Worm (Caenorhabditis elegans) whole organism, mixed stage, embryonic: ENCODE measurements around the gene srv-13.
A peak's percentile ranks its signal among the peaks of the same experiment; 100 is the strongest.

Experiments used
- bed-3 ChIP-seq: fragments of 200-800 bp; sonication (Bioruptor generic); optimal IDR thresholded peaks from 3 replicates; lab custom pipeline; 2018; ENCODE audit warnings: mild to moderate bottlenecking, missing genetic modification characterization, moderate library complexity, missing compliant biosample characterization
- blmp-1 ChIP-seq: fragments of 150-350 bp; optimal IDR thresholded peaks from 2 replicates; lab custom pipeline; 2014; ENCODE audit warnings: missing biosample characterization, missing genetic modification characterization
- ceh-83 ChIP-seq: fragments of 200-800 bp; sonication (Bioruptor generic); optimal IDR thresholded peaks from 2 replicates; lab custom pipeline; 2018; ENCODE audit warnings: mild to moderate bottlenecking, missing genetic modification characterization, missing compliant biosample characterization
- ces-1 ChIP-seq: fragments of 150-350 bp; optimal IDR thresholded peaks from 2 replicates; lab custom pipeline; 2014; ENCODE audit warnings: missing biosample characterization, missing genetic modification reagents, missing genetic modification characterization
- cnd-1 ChIP-seq: fragments of 200-800 bp; sonication (Bioruptor generic); optimal IDR thresholded peaks from 2 replicates; lab custom pipeline; 2018; ENCODE audit warnings: mild to moderate bottlenecking, missing genetic modification characterization, missing compliant biosample characterization
- elt-3 ChIP-seq: fragments of 150-350 bp; optimal IDR thresholded peaks from 2 replicates; lab custom pipeline; 2014; ENCODE audit warnings: missing biosample characterization, missing genetic modification characterization
- flh-1 ChIP-seq: fragments of 200-800 bp; sonication (Bioruptor generic); optimal IDR thresholded peaks from 2 replicates; lab custom pipeline; 2018; ENCODE audit warnings: mild to moderate bottlenecking, missing genetic modification characterization, moderate library complexity, missing compliant biosample characterization
- ham-2 ChIP-seq: fragments of 200-800 bp; sonication (Bioruptor generic); optimal IDR thresholded peaks from 2 replicates; lab custom pipeline; 2018; ENCODE audit warnings: mild to moderate bottlenecking, missing genetic modification characterization, missing compliant biosample characterization
- hlh-1 ChIP-seq: fragments of 150-350 bp; optimal IDR thresholded peaks from 2 replicates; lab custom pipeline; 2014; ENCODE audit warnings: missing biosample characterization, missing genetic modification reagents, missing genetic modification characterization
- lin-13 ChIP-seq: fragments of 150-350 bp; optimal IDR thresholded peaks from 2 replicates; lab custom pipeline; 2014; ENCODE audit warnings: missing biosample characterization, missing genetic modification characterization
- lin-32 ChIP-seq: fragments of 200-800 bp; sonication (Bioruptor generic); optimal IDR thresholded peaks from 2 replicates; lab custom pipeline; 2018; ENCODE audit warnings: mild to moderate bottlenecking, missing genetic modification characterization, missing compliant biosample characterization
- lsy-2 ChIP-seq: fragments of 150-350 bp; optimal IDR thresholded peaks from 2 replicates; lab custom pipeline; 2014; ENCODE audit warnings: missing biosample characterization, missing genetic modification characterization
- nhr-2 ChIP-seq: fragments of 150-350 bp; optimal IDR thresholded peaks from 2 replicates; lab custom pipeline; 2014; ENCODE audit warnings: missing biosample characterization, missing genetic modification characterization
- nhr-237 ChIP-seq: fragments of 150-350 bp; optimal IDR thresholded peaks from 2 replicates; lab custom pipeline; 2014; ENCODE audit warnings: missing biosample characterization, missing genetic modification characterization
- pha-4 ChIP-seq: fragments of 150-350 bp; optimal IDR thresholded peaks from 2 replicates; lab custom pipeline; 2018; ENCODE audit warnings: missing biosample characterization, missing genetic modification reagents, missing genetic modification characterization
- sem-2 ChIP-seq: fragments of 200-800 bp; sonication (Bioruptor generic); optimal IDR thresholded peaks from 2 replicates; lab custom pipeline; 2018; ENCODE audit warnings: mild to moderate bottlenecking, missing genetic modification characterization, missing compliant biosample characterization
- snpc-4 ChIP-seq: fragments of 150-350 bp; optimal IDR thresholded peaks from 2 replicates; lab custom pipeline; 2014; ENCODE audit warnings: missing biosample characterization, missing genetic modification characterization
- unc-120 ChIP-seq: sonication (generic microtip); optimal IDR thresholded peaks from 2 replicates; lab custom pipeline; 2017; ENCODE audit warnings: missing genetic modification characterization, missing compliant biosample characterization; ENCODE audit not compliant: poor library complexity, severe bottlenecking
- unc-39 ChIP-seq: fragments of 150-350 bp; optimal IDR thresholded peaks from 2 replicates; lab custom pipeline; 2014; ENCODE audit warnings: missing biosample characterization, missing genetic modification characterization
- zip-8 ChIP-seq: fragments of 150-350 bp; optimal IDR thresholded peaks from 2 replicates; lab custom pipeline; 2014; ENCODE audit warnings: missing biosample characterization, missing genetic modification characterization
- ztf-11 ChIP-seq: fragments of 150-350 bp; optimal IDR thresholded peaks from 2 replicates; lab custom pipeline; 2014; ENCODE audit warnings: missing biosample characterization, missing genetic modification characterization

The srv-13 gene

DNA sequence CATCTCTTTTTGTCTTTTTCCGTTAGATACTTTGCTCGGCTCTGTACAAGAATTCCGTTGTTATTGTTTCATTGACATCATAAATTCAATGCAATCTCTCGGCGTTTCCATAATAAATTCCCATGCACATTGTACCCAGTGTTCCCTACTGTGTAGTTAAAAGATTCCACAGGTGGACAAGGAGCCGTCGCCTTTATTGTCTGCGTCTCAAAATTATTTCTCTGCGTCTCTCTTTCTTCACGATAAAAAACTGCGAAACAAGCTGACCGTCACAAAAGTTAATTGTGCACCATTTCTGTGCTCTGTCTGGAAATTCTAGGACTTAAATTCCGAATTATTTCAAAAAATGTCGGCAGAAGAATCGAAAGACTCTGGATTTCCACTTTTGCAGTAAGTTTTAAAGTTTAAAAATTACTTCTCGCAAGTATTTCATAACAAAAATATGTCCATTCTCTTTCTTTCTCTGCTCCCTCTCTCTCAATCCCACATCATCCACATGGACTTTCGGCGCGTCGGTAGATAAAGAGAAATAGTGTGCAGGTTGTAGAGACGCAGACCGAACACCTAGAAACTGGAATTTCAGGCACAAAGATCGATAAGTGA is 37.1 kb downstream of the srv-13 start:
- TF ChIP-seq bed-3 (GFP tag; lab: Kevin White, UChicago) (no peak), cnd-1 (tag; lab: Kevin White, UChicago) (no peak), lin-32 (no peak), sem-2 (GFP tag; lab: Kevin White, UChicago) (no peak), ceh-83 (GFP tag; lab: Kevin White, UChicago) (peak; percentile 54), zip-8 (tag; lab: Kevin White, UChicago) (no peak), hlh-1 (tag; lab: Kevin White, UChicago) (no peak)

DNA sequence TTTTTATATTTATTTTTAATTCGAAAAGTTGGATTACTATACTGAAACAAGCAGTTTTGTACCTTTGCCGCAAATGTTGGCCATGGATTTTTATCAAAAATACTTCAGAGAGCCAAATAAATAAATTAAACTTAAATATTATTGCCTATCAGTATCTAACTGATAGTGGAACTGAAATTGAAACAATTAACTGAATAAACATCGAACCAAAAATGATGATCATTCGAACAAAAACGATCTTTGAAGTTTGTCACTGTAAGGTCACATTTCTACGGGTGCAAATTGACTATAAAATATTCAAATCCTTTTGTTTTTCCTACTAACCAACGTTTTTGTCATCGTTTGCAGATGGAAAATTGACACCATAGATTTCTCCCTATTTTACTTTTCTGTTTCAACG is 38.0 kb downstream of the srv-13 start:
- no peak for TF ChIP-seq ceh-83 (GFP tag; lab: Kevin White, UChicago)
- TF ChIP-seq elt-3 (tag; lab: Kevin White, UChicago), result no peak
- TF ChIP-seq lsy-2 (tag; lab: Kevin White, UChicago), result no peak
- no peak for TF ChIP-seq ham-2 (GFP tag; lab: Kevin White, UChicago)
- no peak for TF ChIP-seq pha-4 (tag; lab: Kevin White, UChicago)
- no peak for TF ChIP-seq sem-2 (GFP tag; lab: Kevin White, UChicago)
- TF ChIP-seq unc-39 (tag; lab: Kevin White, UChicago), result no peak
- TF ChIP-seq bed-3 (GFP tag; lab: Kevin White, UChicago), result no peak
- no peak for TF ChIP-seq nhr-237 (tag; lab: Kevin White, UChicago)
- no peak for TF ChIP-seq hlh-1 (tag; lab: Kevin White, UChicago)

DNA sequence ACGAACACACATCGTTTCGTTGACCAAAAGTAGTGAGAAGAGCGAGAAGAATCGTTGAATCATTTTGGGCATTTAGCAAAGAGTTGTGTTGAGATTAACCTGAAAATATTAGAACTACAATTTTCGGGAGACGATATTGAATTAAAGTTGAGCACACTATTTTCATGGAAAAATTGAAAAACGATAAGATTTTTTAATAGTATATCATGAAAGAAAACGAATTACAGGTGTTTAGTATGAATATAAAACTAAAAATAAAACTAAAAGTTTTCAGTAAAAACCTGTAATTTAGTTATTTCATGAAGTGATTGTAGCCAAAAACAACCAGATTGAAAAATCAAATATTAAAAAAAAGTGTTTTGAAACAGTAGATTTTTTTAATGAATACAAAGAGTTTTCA is 52.5 kb downstream of the srv-13 start, which contains the start of gene lgc-10:
TSS of gene lgc-10 (minus strand) at position 101 of the 400 bp plus-strand sequence.
- TF ChIP-seq unc-39 (tag; lab: Kevin White, UChicago), result no peak
- no peak for TF ChIP-seq blmp-1 (tag; lab: Kevin White, UChicago)
- no peak for TF ChIP-seq snpc-4
- no peak for TF ChIP-seq ztf-11
- no peak for TF ChIP-seq nhr-237 (tag; lab: Kevin White, UChicago)
- no peak for TF ChIP-seq cnd-1 (tag; lab: Kevin White, UChicago)
- TF ChIP-seq unc-120, result no peak
- TF ChIP-seq lin-13, result no peak
- no peak for TF ChIP-seq lin-32
- no peak for TF ChIP-seq hlh-1 (tag; lab: Kevin White, UChicago)
- TF ChIP-seq flh-1, result no peak
- no peak for TF ChIP-seq ces-1 (GFP tag; lab: Kevin White, UChicago)
- TF ChIP-seq nhr-2 (tag; lab: Kevin White, UChicago), result no peak
- TF ChIP-seq, all 35 proteins: peak for 0
